Fruit fly (Drosophila melanogaster) whole organism, prepupa: Measurements from ENCODE around the gene CG7879.

Source experiments
- Blimp-1 ChIP-seq: fragments of 200-800 bp; sonication (Bioruptor generic); optimal IDR thresholded peaks from 3 replicates; lab custom pipeline; 2017; ENCODE audit warnings: missing biosample characterization, missing genetic modification characterization, mild to moderate bottlenecking, moderate library complexity, missing genetic modification reagents
- CG10631 ChIP-seq: fragments of 200-800 bp; sonication (Bioruptor generic); optimal IDR thresholded peaks from 2 replicates; lab custom pipeline; 2016; ENCODE audit warnings: missing biosample characterization, missing genetic modification characterization
- CG10669 ChIP-seq: fragments of 200-800 bp; sonication (Bioruptor generic); optimal IDR thresholded peaks from 3 replicates; lab custom pipeline; 2018; ENCODE audit warnings: missing biosample characterization, mild to moderate bottlenecking, missing genetic modification characterization, moderate library complexity
- CG11762 ChIP-seq: fragments of 200-800 bp; sonication (Bioruptor generic); optimal IDR thresholded peaks from 3 replicates; lab custom pipeline; 2016; ENCODE audit warnings: missing biosample characterization, missing genetic modification characterization; ENCODE audit not compliant: insufficient read depth
- CG15336 ChIP-seq: fragments of 200-800 bp; sonication (Bioruptor generic); IDR thresholded peaks from 2 replicates; pipeline ENCODE4 v1.3.6; 2022; ENCODE audit warnings: missing biosample characterization, missing genetic modification characterization
- CG1621 ChIP-seq: fragments of 200-800 bp; sonication (Bioruptor generic); optimal IDR thresholded peaks from 3 replicates; lab custom pipeline; 2018; ENCODE audit warnings: missing biosample characterization, mild to moderate bottlenecking, missing genetic modification characterization
- CG16779 ChIP-seq: fragments of 200-800 bp; sonication (Bioruptor generic); optimal IDR thresholded peaks from 3 replicates; lab custom pipeline; 2017; ENCODE audit warnings: missing biosample characterization, mild to moderate bottlenecking, missing genetic modification characterization
- CG32006 ChIP-seq: fragments of 200-800 bp; sonication (Bioruptor generic); optimal IDR thresholded peaks from 3 replicates; lab custom pipeline; 2017; ENCODE audit warnings: missing biosample characterization, mild to moderate bottlenecking, missing genetic modification characterization
- CG3919 ChIP-seq: fragments of 200-800 bp; sonication (Bioruptor generic); optimal IDR thresholded peaks from 3 replicates; lab custom pipeline; 2016; ENCODE audit warnings: missing biosample characterization, missing genetic modification characterization
- CG6163 ChIP-seq: fragments of 200-800 bp; sonication (Bioruptor generic); IDR thresholded peaks from 3 replicates; pipeline ENCODE4 v1.3.6; 2022; ENCODE audit warnings: missing biosample characterization, missing genetic modification characterization
- CG6808 ChIP-seq: fragments of 200-800 bp; sonication (Bioruptor generic); optimal IDR thresholded peaks from 3 replicates; lab custom pipeline; 2017; ENCODE audit warnings: missing biosample characterization, missing genetic modification characterization, mild to moderate bottlenecking, moderate library complexity, missing genetic modification reagents
- CG6854 ChIP-seq: fragments of 200-800 bp; sonication (Bioruptor generic); optimal IDR thresholded peaks from 2 replicates; lab custom pipeline; 2017; ENCODE audit warnings: missing biosample characterization, mild to moderate bottlenecking, missing genetic modification characterization
- CG7368 ChIP-seq: fragments of 200-800 bp; sonication (Bioruptor generic); optimal IDR thresholded peaks from 3 replicates; lab custom pipeline; 2016; ENCODE audit warnings: missing biosample characterization, missing genetic modification characterization
- CG8632 ChIP-seq: fragments of 200-800 bp; sonication (Bioruptor generic); optimal IDR thresholded peaks from 3 replicates; lab custom pipeline; 2016; ENCODE audit warnings: missing biosample characterization, missing genetic modification characterization
- Eip78C ChIP-seq: fragments of 200-800 bp; sonication (Bioruptor generic); peaks from one replicate; lab custom pipeline; 2016; ENCODE audit warnings: missing biosample characterization, missing genetic modification characterization
- Eip93F ChIP-seq: fragments of 200-800 bp; sonication (Bioruptor generic); optimal IDR thresholded peaks from 2 replicates; lab custom pipeline; 2016; ENCODE audit warnings: missing biosample characterization, mild to moderate bottlenecking, missing genetic modification characterization
- Ets96B ChIP-seq: fragments of 200-800 bp; optimal IDR thresholded peaks from 2 replicates; lab custom pipeline; 2019; ENCODE audit warnings: missing biosample characterization, mild to moderate bottlenecking, missing genetic modification characterization, moderate library complexity
- Gug ChIP-seq: fragments of 200-800 bp; sonication (Bioruptor generic); IDR thresholded peaks from 2 replicates; pipeline ENCODE4 v1.3.6; 2022; ENCODE audit warnings: missing biosample characterization, missing genetic modification characterization
- Hr38 ChIP-seq: sonication (Bioruptor generic); optimal IDR thresholded peaks from 2 replicates; lab custom pipeline; 2016; ENCODE audit warnings: missing biosample characterization, missing genetic modification characterization
- Hr4 ChIP-seq: fragments of 200-800 bp; sonication (Bioruptor generic); optimal IDR thresholded peaks from 3 replicates; lab custom pipeline; 2016; ENCODE audit warnings: missing biosample characterization, missing genetic modification characterization
- Lpt ChIP-seq: fragments of 200-800 bp; sonication (Bioruptor generic); optimal IDR thresholded peaks from 3 replicates; lab custom pipeline; 2016; ENCODE audit warnings: missing biosample characterization, missing genetic modification characterization
- Sox14 ChIP-seq: fragments of 200-800 bp; sonication (Bioruptor generic); optimal IDR thresholded peaks from 3 replicates; lab custom pipeline; 2016; ENCODE audit warnings: missing biosample characterization, missing genetic modification characterization
- Sox15 ChIP-seq: fragments of 200-800 bp; sonication (Bioruptor generic); optimal IDR thresholded peaks from 3 replicates; lab custom pipeline; 2016; ENCODE audit warnings: missing biosample characterization, missing genetic modification characterization
- achi ChIP-seq: fragments of 200-800 bp; sonication (Bioruptor generic); optimal IDR thresholded peaks from 3 replicates; lab custom pipeline; 2016; ENCODE audit warnings: missing biosample characterization, missing genetic modification characterization
- acj6 ChIP-seq: fragments of 200-800 bp; sonication (Bioruptor generic); optimal IDR thresholded peaks from 3 replicates; lab custom pipeline; 2016; ENCODE audit warnings: missing biosample characterization, missing genetic modification characterization
- dsx ChIP-seq: fragments of 200-800 bp; optimal IDR thresholded peaks from 3 replicates; lab custom pipeline; 2019; ENCODE audit warnings: missing biosample characterization, mild to moderate bottlenecking, missing genetic modification characterization, moderate library complexity; ENCODE audit not compliant: poor library complexity, severe bottlenecking
- eg ChIP-seq: fragments of 200-800 bp; sonication (Bioruptor generic); IDR thresholded peaks from 3 replicates; pipeline ENCODE4 v1.3.6; 2022; ENCODE audit warnings: missing biosample characterization, missing genetic modification characterization
- esn ChIP-seq: fragments of 200-800 bp; sonication (Bioruptor generic); optimal IDR thresholded peaks from 2 replicates; lab custom pipeline; 2016; ENCODE audit warnings: missing biosample characterization, mild to moderate bottlenecking, missing genetic modification characterization, moderate library complexity
- fd59A ChIP-seq: fragments of 200-800 bp; sonication (Bioruptor generic); optimal IDR thresholded peaks from 2 replicates; lab custom pipeline; 2017; ENCODE audit warnings: missing biosample characterization, mild to moderate bottlenecking, missing genetic modification characterization, missing genetic modification reagents
- fd85E ChIP-seq: fragments of 200-800 bp; sonication (Bioruptor generic); optimal IDR thresholded peaks from 3 replicates; lab custom pipeline; 2016; ENCODE audit warnings: missing biosample characterization, missing genetic modification characterization
- fkh ChIP-seq: fragments of 200-800 bp; sonication (Bioruptor generic); optimal IDR thresholded peaks from 3 replicates; lab custom pipeline; 2017; ENCODE audit warnings: missing biosample characterization, mild to moderate bottlenecking, missing genetic modification characterization, moderate library complexity
- pdm3 ChIP-seq: fragments of 200-800 bp; sonication (Bioruptor generic); optimal IDR thresholded peaks from 3 replicates; lab custom pipeline; 2016; ENCODE audit warnings: missing biosample characterization, missing genetic modification characterization
- ss ChIP-seq, 2 experiments: fragments of 200-800 bp; sonication (Bioruptor generic); optimal IDR thresholded peaks; 2 replicates in 1 of 2; 3 replicates in 1 of 2; lab custom pipeline; 2017 to 2018; ENCODE audit warnings: mild to moderate bottlenecking in 2 of 2, missing biosample characterization in 2 of 2, missing genetic modification characterization in 2 of 2, moderate library complexity in 1 of 2
- svp ChIP-seq: fragments of 200-800 bp; sonication (Bioruptor generic); peaks from one replicate; lab custom pipeline; 2016; ENCODE audit warnings: missing biosample characterization, missing genetic modification characterization

Gene CG7879

dm6 chr3L:1576489-1577106, 8.2 kb upstream of the CG7879 start, which contains the start of gene CG13917 (continued):
- TF ChIP-seq CG11762 (GFP tag; lab: Kevin White, UChicago) (no peak), Ets96B (tag; lab: Kevin White, UChicago) (no peak)

- TF ChIP-seq CG6163 (GFP tag; lab: Robert Waterston, UW) (0 out of 3 replicates have a peak, but pooled peaks have one; percentile 20), Eip78C (GFP tag; lab: Kevin White, UChicago) (peak; percentile 85), esn (GFP tag; lab: Kevin White, UChicago) (peak; percentile 17), CG3919 (GFP tag; lab: Kevin White, UChicago) (peak; percentile 16), acj6 (GFP tag; lab: Kevin White, UChicago) (peak; percentile 12), CG15336 (GFP tag; lab: Robert Waterston, UW) (peak; percentile 39; the same call in 1 of the 2 replicates), CG32006 (peak; percentile 26), achi (GFP tag; lab: Kevin White, UChicago) (peak; percentile 12), Hr4 (GFP tag; lab: Kevin White, UChicago) (peak; percentile 35), eg (GFP tag; lab: Robert Waterston, UW) (no peak), pdm3 (peak; percentile 11), Lpt (GFP tag; lab: Kevin White, UChicago) (no peak), CG6808 (GFP tag; lab: Kevin White, UChicago) (no peak)
- TF ChIP-seq, all 60 proteins: peak for 10
Measured at dm6 chr3L:1575731-1576376, 7.4 kb upstream of the CG7879 start.

dm6 chr3L:1573191-1573590, 4.8 kb upstream of the CG7879 start:
- no peak for TF ChIP-seq fd85E
- TF ChIP-seq CG10669 (GFP tag; lab: Kevin White, UChicago) = no peak
- TF ChIP-seq Gug (GFP tag; lab: Robert Waterston, UW) = no peak
- no peak for TF ChIP-seq CG8632 (GFP tag; lab: Kevin White, UChicago)
- no peak for TF ChIP-seq CG10631 (GFP tag; lab: Kevin White, UChicago)
- no peak for TF ChIP-seq CG6163 (GFP tag; lab: Robert Waterston, UW)
- TF ChIP-seq Eip93F (GFP tag; lab: Kevin White, UChicago) = no peak
- no peak for TF ChIP-seq Blimp-1 (GFP tag; lab: Kevin White, UChicago)
- TF ChIP-seq Hr38 (GFP tag; lab: Kevin White, UChicago) = no peak
- TF ChIP-seq CG6854 = no peak
- no peak for TF ChIP-seq dsx (GFP tag; lab: Kevin White, UChicago)
- no peak for TF ChIP-seq pdm3
- no peak for TF ChIP-seq CG1621 (tag; lab: Kevin White, UChicago)
- TF ChIP-seq CG16779 = no peak
- no peak for TF ChIP-seq fd59A

- TF ChIP-seq CG15336 (GFP tag; lab: Robert Waterston, UW) (no peak), Hr4 (GFP tag; lab: Kevin White, UChicago) (no peak), CG7368 (GFP tag; lab: Kevin White, UChicago) (no peak), Hr38 (GFP tag; lab: Kevin White, UChicago) (no peak)
Measured at dm6 chr3L:1571077-1571476, 2.7 kb upstream of the CG7879 start.

dm6 chr3L:1569966-1570276, 1.5 kb upstream of the CG7879 start:
- TF ChIP-seq Sox14 (GFP tag; lab: Kevin White, UChicago) = peak; percentile 39
- no peak for TF ChIP-seq CG7368 (GFP tag; lab: Kevin White, UChicago)
- TF ChIP-seq ss (GFP tag; optimal IDR thresholded peaks at IDR 0.05; lab: Kevin White, UChicago) = peak in 1 of 2 experiments; percentile 30
- TF ChIP-seq Sox15 = no peak
- TF ChIP-seq fd59A = no peak
- TF ChIP-seq Lpt (GFP tag; lab: Kevin White, UChicago) = no peak
- TF ChIP-seq fd85E = no peak
- TF ChIP-seq fkh (GFP tag; lab: Kevin White, UChicago) = no peak
- peak; percentile 74 for TF ChIP-seq svp (GFP tag; lab: Kevin White, UChicago)
- TF ChIP-seq CG6854 = peak; percentile 57
